Fruit fly (Drosophila melanogaster) S2 (cell line): Measurements from ENCODE around the gene f.

ENCODE experiments used
- CG8478 ChIP-seq: fragments of >200 bp; optimal IDR thresholded peaks from 2 replicates; lab custom pipeline; 2018
- CTCF ChIP-seq, 2 experiments: fragments of >200 bp; optimal IDR thresholded peaks; 2 replicates each; lab custom pipeline; 2018

- TF ChIP-seq CTCF (optimal IDR thresholded peaks at IDR 0.05; lab: Kevin White, UChicago) (no peak), CG8478 (no peak)
Measured at dm6 chrX:17207865-17208486, 24.8 kb upstream of the f start, which contains the start of gene CG32563.
